Worm (Caenorhabditis elegans): ENCODE data around the gene T19D12.2.
A peak's percentile ranks its signal among the peaks of the same experiment; 100 is the strongest.

Gene T19D12.2

ce11 chrII:6661211-6661610, at the start of gene T19D12.2:
Gene T19D12.2, plus strand, starts transcription at chrII:6661335.
- TF ChIP-seq nhr-80 (tag; optimal IDR thresholded peaks at IDR 0.05) = peak; percentile 53
- TF ChIP-seq sea-2 (GFP tag; IDR thresholded peaks at IDR 0.05) = no peak

ce11 chrII:6612544-6612943, 48.6 kb upstream of the T19D12.2 start:
- TF ChIP-seq pbrm-1 (GFP tag; IDR thresholded peaks at IDR 0.05) (no peak), tlf-1 (GFP tag; optimal IDR thresholded peaks at IDR 0.05) (no peak), mel-28 (tag; optimal IDR thresholded peaks at IDR 0.05; ENCODE audit: borderline replicate concordance) (no peak), ceh-100 (GFP tag; IDR thresholded peaks at IDR 0.05) (no peak), K12H6.12 (tag; optimal IDR thresholded peaks at IDR 0.05) (no peak), egl-18 (GFP tag; IDR thresholded peaks at IDR 0.05) (no peak), nhr-80 (tag; optimal IDR thresholded peaks at IDR 0.05) (peak; percentile 74), egrh-3 (GFP tag; IDR thresholded peaks at IDR 0.05) (no peak)

ce11 chrII:6614500-6614899, 46.6 kb upstream of the T19D12.2 start:
- peak; percentile 31 for TF ChIP-seq nhr-80 (tag; optimal IDR thresholded peaks at IDR 0.05)
- TF ChIP-seq nhr-90 (tag; optimal IDR thresholded peaks at IDR 0.05) = no peak
- TF ChIP-seq nfyb-1 (GFP tag; IDR thresholded peaks at IDR 0.05) = no peak
- no peak for TF ChIP-seq lin-54 (GFP tag; optimal IDR thresholded peaks at IDR 0.05)
- TF ChIP-seq ztf-3 (GFP tag; optimal IDR thresholded peaks at IDR 0.05) = no peak

- TF ChIP-seq nhr-90 (tag; optimal IDR thresholded peaks at IDR 0.05) = no peak
- no peak for TF ChIP-seq snpc-1.1 (tag; optimal IDR thresholded peaks at IDR 0.05; ENCODE audit: insufficient read depth)
- no peak for TF ChIP-seq ccch-3 (GFP tag; optimal IDR thresholded peaks at IDR 0.05)
- peak; percentile 38 for TF ChIP-seq atf-7 (tag; optimal IDR thresholded peaks at IDR 0.05)
- TF ChIP-seq ets-4 (GFP tag; optimal IDR thresholded peaks at IDR 0.05) = peak; percentile 34
- TF ChIP-seq dox-1 (GFP tag; IDR thresholded peaks at IDR 0.05) = peak; percentile 59
- no peak for TF ChIP-seq Y95B8A.8 (GFP tag; IDR thresholded peaks at IDR 0.05)
- no peak for TF ChIP-seq sptf-2 (GFP tag; optimal IDR thresholded peaks at IDR 0.05)
- peak; percentile 94 for TF ChIP-seq nhr-80 (tag; optimal IDR thresholded peaks at IDR 0.05)
- TF ChIP-seq snpc-4 (GFP tag; optimal IDR thresholded peaks at IDR 0.05) = no peak
- TF ChIP-seq snpc-4 (tag; optimal IDR thresholded peaks at IDR 0.05) = no peak
- no peak for TF ChIP-seq die-1 (tag; optimal IDR thresholded peaks at IDR 0.05)
- TF ChIP-seq tlf-1 (GFP tag; optimal IDR thresholded peaks at IDR 0.05) = no peak
- no peak for TF ChIP-seq somi-1 (GFP tag; optimal IDR thresholded peaks at IDR 0.05)
- TF ChIP-seq tbp1 (GFP tag; optimal IDR thresholded peaks at IDR 0.05) = no peak
- TF ChIP-seq hlh-26 (GFP tag; conservative IDR thresholded peaks at IDR 0.05) = no peak
- TF ChIP-seq ztf-22 (GFP tag; optimal IDR thresholded peaks at IDR 0.05) = no peak
These were observed 45.7 kb upstream of the T19D12.2 start for ce11 chrII:6615232-6616029.

ce11 chrII:6616135-6616534, 45.0 kb upstream of the T19D12.2 start:
- TF ChIP-seq F49E8.2 (tag; optimal IDR thresholded peaks at IDR 0.05; ENCODE audit: insufficient read depth) = no peak
- TF ChIP-seq nhr-80 (tag; optimal IDR thresholded peaks at IDR 0.05) = peak; percentile 56

ce11 chrII:6616770-6617169, 44.4 kb upstream of the T19D12.2 start, which contains the start of gene klf-3:
Gene klf-3, plus strand, starts transcription at chrII:6616878.
- TF ChIP-seq ceh-79 (tag; optimal IDR thresholded peaks at IDR 0.05) (no peak), fkh-3 (tag; optimal IDR thresholded peaks at IDR 0.05) (no peak), rcor-1 (GFP tag; IDR thresholded peaks at IDR 0.05) (no peak), nhr-179 (tag; optimal IDR thresholded peaks at IDR 0.05) (no peak), mxl-1 (tag; optimal IDR thresholded peaks at IDR 0.05) (no peak), ztf-3 (GFP tag; optimal IDR thresholded peaks at IDR 0.05) (no peak), egl-18 (GFP tag; IDR thresholded peaks at IDR 0.05) (no peak), F49E8.2 (tag; optimal IDR thresholded peaks at IDR 0.05; ENCODE audit: insufficient read depth) (no peak), snpc-1.3 (tag; optimal IDR thresholded peaks at IDR 0.05; ENCODE audit: insufficient read depth) (no peak), attf-5 (GFP tag; optimal IDR thresholded peaks at IDR 0.05) (no peak), ztf-18 (tag; optimal IDR thresholded peaks at IDR 0.05) (no peak), snpc-3.4 (tag; optimal IDR thresholded peaks at IDR 0.05) (no peak), ceh-40 (GFP tag; IDR thresholded peaks at IDR 0.05) (no peak), gei-17 (GFP tag; optimal IDR thresholded peaks at IDR 0.05) (no peak)

Measured in whole organism, young adult.